Worm (Caenorhabditis elegans) whole organism, midembryonic: ENCODE measurements around the gene abu-2.
"Not testable (repeated sequence)": the region's sequence is repeated elsewhere in the genome, so short reads cannot be mapped to it uniquely, and the experiment has no call there.

Experiments used
- T22C8.4 ChIP-seq: fragments of 200-800 bp; sonication (Bioruptor generic); IDR thresholded peaks from 2 replicates; pipeline ENCODE4 v1.3.6; 2022; ENCODE audit warnings: missing genetic modification characterization, missing compliant biosample characterization
- cog-1 ChIP-seq: sonication (generic microtip); optimal IDR thresholded peaks from 2 replicates; lab custom pipeline; 2016; ENCODE audit warnings: missing genetic modification characterization, missing compliant biosample characterization
- flt-1 ChIP-seq: fragments of 200-800 bp; sonication (Bioruptor generic); IDR thresholded peaks from 2 replicates; pipeline ENCODE4 v1.3.6; 2022; ENCODE audit warnings: missing genetic modification characterization, missing compliant biosample characterization
- klf-2 ChIP-seq: fragments of 200-800 bp; sonication (Bioruptor generic); conservative IDR thresholded peaks from 2 replicates; pipeline ENCODE4 v1.3.6; 2022; ENCODE audit warnings: missing genetic modification reagents, missing genetic modification characterization, missing compliant biosample characterization
- med-1 ChIP-seq: sonication (generic microtip); optimal IDR thresholded peaks from 2 replicates; lab custom pipeline; 2017; ENCODE audit warnings: missing genetic modification characterization, mild to moderate bottlenecking, missing compliant biosample characterization, antibody characterized with exemption, missing genetic modification reagents; ENCODE audit not compliant: insufficient read depth
- ref-1 ChIP-seq: fragments of 200-800 bp; sonication (Bioruptor generic); conservative IDR thresholded peaks from 2 replicates; pipeline ENCODE4 v1.3.6; 2022; ENCODE audit warnings: missing genetic modification reagents, missing genetic modification characterization, missing compliant biosample characterization
- tab-1 ChIP-seq: fragments of 200-800 bp; sonication (Bioruptor generic); IDR thresholded peaks from 2 replicates; pipeline ENCODE4 v1.3.6; 2022; ENCODE audit warnings: missing genetic modification characterization, missing compliant biosample characterization
- ztf-23 ChIP-seq: fragments of 200-800 bp; sonication (Bioruptor generic); IDR thresholded peaks from 2 replicates; pipeline ENCODE4 v1.3.6; 2022; ENCODE audit warnings: missing genetic modification reagents, missing genetic modification characterization, missing compliant biosample characterization
- ztf-29 ChIP-seq: fragments of 200-800 bp; sonication (Bioruptor generic); IDR thresholded peaks from 2 replicates; pipeline ENCODE4 v1.3.6; 2022; ENCODE audit warnings: missing genetic modification reagents, missing genetic modification characterization, missing compliant biosample characterization

- not testable (repeated sequence) for TF ChIP-seq ztf-23 (GFP tag; lab: Robert Waterston, UW); tab-1; klf-2 (GFP tag; lab: Robert Waterston, UW); flt-1 (GFP tag; lab: Robert Waterston, UW); ref-1 (GFP tag; lab: Robert Waterston, UW); ztf-29 (GFP tag; lab: Robert Waterston, UW); med-1; cog-1 (tag; lab: Kevin White, UChicago); T22C8.4 (GFP tag; lab: Robert Waterston, UW)
These were observed 20.3 kb upstream of the abu-2 start, which contains the start of gene F19G12.1 for ce11 chrX:1430707-1431106.
